Fruit fly (Drosophila melanogaster): ENCODE data around the gene fon.

Gene fon

dm6 chr2L:19405685-19406357, 19.8 kb upstream of the fon start (continued):
- TF ChIP-seq danr (GFP tag; IDR thresholded peaks at IDR 0.05) = no peak
- TF ChIP-seq vnd (GFP tag; IDR thresholded peaks at IDR 0.05; ENCODE audit: partially characterized antibody) = no peak
- no peak for TF ChIP-seq YL-1 (GFP tag; optimal IDR thresholded peaks at IDR 0.05)
- no peak for TF ChIP-seq cad (GFP tag; optimal IDR thresholded peaks at IDR 0.05)
- no peak for TF ChIP-seq lbe (GFP tag; optimal IDR thresholded peaks at IDR 0.05)
- no peak for TF ChIP-seq CG4404 (GFP tag; IDR thresholded peaks at IDR 0.05)
- TF ChIP-seq btn (GFP tag; optimal IDR thresholded peaks at IDR 0.05) = no peak
- TF ChIP-seq NfI (GFP tag; optimal IDR thresholded peaks at IDR 0.05) = no peak
- no peak for TF ChIP-seq pita (GFP tag; optimal IDR thresholded peaks at IDR 0.05)
- TF ChIP-seq so (GFP tag; IDR thresholded peaks at IDR 0.05) = no peak
- peak; percentile 24; the same call in 1 of the 2 replicates for TF ChIP-seq CG14441 (GFP tag; IDR thresholded peaks at IDR 0.05)
- no peak for TF ChIP-seq C15 (GFP tag; IDR thresholded peaks at IDR 0.05)
- TF ChIP-seq CTCF (GFP tag; optimal IDR thresholded peaks at IDR 0.05) = no peak
- TF ChIP-seq pnt (GFP tag; optimal IDR thresholded peaks at IDR 0.05) = no peak
- no peak for TF ChIP-seq HmgZ (tag; optimal IDR thresholded peaks at IDR 0.05)
- TF ChIP-seq ewg (GFP tag; optimal IDR thresholded peaks at IDR 0.05) = no peak
- TF ChIP-seq CG1647 (GFP tag; optimal IDR thresholded peaks at IDR 0.05) = no peak
- no peak for TF ChIP-seq CG10431 (GFP tag; optimal IDR thresholded peaks at IDR 0.05)
- TF ChIP-seq z (GFP tag; IDR thresholded peaks at IDR 0.05) = no peak
- no peak for TF ChIP-seq CG11723 (GFP tag; optimal IDR thresholded peaks at IDR 0.05)
- no peak for TF ChIP-seq Max (GFP tag; optimal IDR thresholded peaks at IDR 0.05)
- TF ChIP-seq fd3F (GFP tag; optimal IDR thresholded peaks at IDR 0.05) = no peak
- TF ChIP-seq tap (tag; optimal IDR thresholded peaks at IDR 0.05) = no peak
- TF ChIP-seq CG8765 (GFP tag; IDR thresholded peaks at IDR 0.05) = no peak
- TF ChIP-seq Med (GFP tag) = peak; percentile 37
- no peak; the same call in 1 of the 2 replicates for TF ChIP-seq ssp (GFP tag; IDR thresholded peaks at IDR 0.05)
- no peak for TF ChIP-seq Hand (GFP tag; optimal IDR thresholded peaks at IDR 0.05)
- TF ChIP-seq ac (GFP tag; optimal IDR thresholded peaks at IDR 0.05) = no peak
- no peak for TF ChIP-seq corto (GFP tag; optimal IDR thresholded peaks at IDR 0.05)
- no peak for TF ChIP-seq ato (GFP tag; IDR thresholded peaks at IDR 0.05; ENCODE audit: partially characterized antibody)
- no peak for TF ChIP-seq CG34422 (GFP tag; IDR thresholded peaks at IDR 0.05)
- no peak; the same call in 1 of the 2 replicates for TF ChIP-seq Ada2b (GFP tag; IDR thresholded peaks at IDR 0.05)
- no peak for TF ChIP-seq ara (GFP tag; IDR thresholded peaks at IDR 0.05)
- no peak for TF ChIP-seq CG14860 (GFP tag; IDR thresholded peaks at IDR 0.05; ENCODE audit: partially characterized antibody)
- TF ChIP-seq CG6689 (GFP tag; IDR thresholded peaks at IDR 0.05) = peak; percentile 16; the same call in 1 of the 2 replicates
- no peak for TF ChIP-seq disco-r (GFP tag; optimal IDR thresholded peaks at IDR 0.05)
- no peak for TF ChIP-seq CG9609 (GFP tag; optimal IDR thresholded peaks at IDR 0.05)
- TF ChIP-seq mam (GFP tag; optimal IDR thresholded peaks at IDR 0.05) = no peak
- TF ChIP-seq Tbp (GFP tag; optimal IDR thresholded peaks at IDR 0.05) = no peak
- TF ChIP-seq CG17612 (GFP tag; IDR thresholded peaks at IDR 0.05) = no peak
- TF ChIP-seq Aef1 (GFP tag; IDR thresholded peaks at IDR 0.05) = 0 out of 3 replicates have a peak, but pooled peaks have one; percentile 17
- TF ChIP-seq CG30403 (GFP tag; optimal IDR thresholded peaks at IDR 0.05) = no peak
- TF ChIP-seq chinmo (GFP tag; IDR thresholded peaks at IDR 0.05; ENCODE audit: partially characterized antibody) = 0 out of 4 replicates have a peak, but pooled peaks have one; percentile 29
- TF ChIP-seq dan (GFP tag; IDR thresholded peaks at IDR 0.05) = no peak
- TF ChIP-seq dysf (GFP tag; IDR thresholded peaks at IDR 0.05) = no peak
- no peak for TF ChIP-seq CG32772 (GFP tag; IDR thresholded peaks at IDR 0.05)
